Worm (Caenorhabditis elegans): ENCODE data around the gene C36C9.11.

The C36C9.11 gene

ce11 chrX:1718479-1718878 lies 31.3 kb downstream of the C36C9.11 start, which contains the start of gene fbxa-53:
Gene fbxa-53, minus strand, starts transcription at chrX:1718579.
- no peak for TF ChIP-seq flt-1 (GFP tag; IDR thresholded peaks at IDR 0.05)
- TF ChIP-seq ztf-23 (GFP tag; IDR thresholded peaks at IDR 0.05) = no peak
- no peak for TF ChIP-seq klf-2 (GFP tag; conservative IDR thresholded peaks at IDR 0.05)
- TF ChIP-seq T22C8.4 (GFP tag; IDR thresholded peaks at IDR 0.05) = no peak
- no peak for TF ChIP-seq cog-1 (tag; optimal IDR thresholded peaks at IDR 0.05)

ce11 chrX:1720359-1720758 lies 33.2 kb downstream of the C36C9.11 start, which contains the start of gene F07G6.8:
Gene F07G6.8, minus strand, starts transcription at chrX:1720459.
- TF ChIP-seq T22C8.4 (GFP tag; IDR thresholded peaks at IDR 0.05) = no peak
- TF ChIP-seq ref-1 (GFP tag; conservative IDR thresholded peaks at IDR 0.05) = no peak
- TF ChIP-seq ztf-29 (GFP tag; IDR thresholded peaks at IDR 0.05) = no peak
- TF ChIP-seq klf-2 (GFP tag; conservative IDR thresholded peaks at IDR 0.05) = no peak
- no peak for TF ChIP-seq flt-1 (GFP tag; IDR thresholded peaks at IDR 0.05)
- TF ChIP-seq cog-1 (tag; optimal IDR thresholded peaks at IDR 0.05) = no peak
- no peak for TF ChIP-seq tab-1 (GFP tag; IDR thresholded peaks at IDR 0.05)
- TF ChIP-seq med-1 (GFP tag; optimal IDR thresholded peaks at IDR 0.05; ENCODE audit: insufficient read depth) = no peak
- TF ChIP-seq ztf-23 (GFP tag; IDR thresholded peaks at IDR 0.05) = no peak

ce11 chrX:1727056-1727455 lies 39.9 kb downstream of the C36C9.11 start, which contains the start of gene F07G6.2:
Gene F07G6.2, plus strand, starts transcription at chrX:1727356.
- no peak for TF ChIP-seq klf-2 (GFP tag; conservative IDR thresholded peaks at IDR 0.05)
- TF ChIP-seq med-1 (GFP tag; optimal IDR thresholded peaks at IDR 0.05; ENCODE audit: insufficient read depth) = no peak
- TF ChIP-seq flt-1 (GFP tag; IDR thresholded peaks at IDR 0.05) = no peak
- TF ChIP-seq cog-1 (tag; optimal IDR thresholded peaks at IDR 0.05) = no peak
- no peak for TF ChIP-seq ztf-23 (GFP tag; IDR thresholded peaks at IDR 0.05)
- TF ChIP-seq ztf-29 (GFP tag; IDR thresholded peaks at IDR 0.05) = no peak

ce11 chrX:1729558-1729957 lies 42.4 kb downstream of the C36C9.11 start, which contains the start of gene dgn-3:
Gene dgn-3, plus strand, starts transcription at chrX:1729858.
- TF ChIP-seq cog-1 (tag; optimal IDR thresholded peaks at IDR 0.05) = no peak
- TF ChIP-seq T22C8.4 (GFP tag; IDR thresholded peaks at IDR 0.05) = no peak
- TF ChIP-seq klf-2 (GFP tag; conservative IDR thresholded peaks at IDR 0.05) = no peak
- TF ChIP-seq med-1 (GFP tag; optimal IDR thresholded peaks at IDR 0.05; ENCODE audit: insufficient read depth) = no peak
- no peak for TF ChIP-seq ztf-29 (GFP tag; IDR thresholded peaks at IDR 0.05)

ce11 chrX:1735941-1736340 lies 48.8 kb downstream of the C36C9.11 start, which contains the start of gene F07G6.12:
Gene F07G6.12, plus strand, starts transcription at chrX:1736241.
- TF ChIP-seq klf-2 (GFP tag; conservative IDR thresholded peaks at IDR 0.05) = no peak
- no peak for TF ChIP-seq ztf-23 (GFP tag; IDR thresholded peaks at IDR 0.05)
- TF ChIP-seq ztf-29 (GFP tag; IDR thresholded peaks at IDR 0.05) = no peak
- TF ChIP-seq cog-1 (tag; optimal IDR thresholded peaks at IDR 0.05) = no peak
- TF ChIP-seq ref-1 (GFP tag; conservative IDR thresholded peaks at IDR 0.05) = no peak
- no peak for TF ChIP-seq tab-1 (GFP tag; IDR thresholded peaks at IDR 0.05)
- TF ChIP-seq T22C8.4 (GFP tag; IDR thresholded peaks at IDR 0.05) = no peak
- no peak for TF ChIP-seq flt-1 (GFP tag; IDR thresholded peaks at IDR 0.05)
- TF ChIP-seq med-1 (GFP tag; optimal IDR thresholded peaks at IDR 0.05; ENCODE audit: insufficient read depth) = no peak

- no peak for TF ChIP-seq ref-1 (GFP tag; conservative IDR thresholded peaks at IDR 0.05)
- TF ChIP-seq med-1 (GFP tag; optimal IDR thresholded peaks at IDR 0.05; ENCODE audit: insufficient read depth) = no peak
- TF ChIP-seq cog-1 (tag; optimal IDR thresholded peaks at IDR 0.05) = no peak
- no peak for TF ChIP-seq ztf-23 (GFP tag; IDR thresholded peaks at IDR 0.05)
- TF ChIP-seq flt-1 (GFP tag; IDR thresholded peaks at IDR 0.05) = no peak
- TF ChIP-seq tab-1 (GFP tag; IDR thresholded peaks at IDR 0.05) = no peak
- no peak for TF ChIP-seq klf-2 (GFP tag; conservative IDR thresholded peaks at IDR 0.05)
- no peak for TF ChIP-seq ztf-29 (GFP tag; IDR thresholded peaks at IDR 0.05)
- no peak for TF ChIP-seq T22C8.4 (GFP tag; IDR thresholded peaks at IDR 0.05)
Observed at ce11 chrX:1737606-1738005, 50.4 kb downstream of the C36C9.11 start, which contains the start of gene F07G6.10. Gene F07G6.10, plus strand, starts transcription at chrX:1737906.
